Worm (Caenorhabditis elegans): ENCODE measurements around the gene fbxb-25.

DNA sequence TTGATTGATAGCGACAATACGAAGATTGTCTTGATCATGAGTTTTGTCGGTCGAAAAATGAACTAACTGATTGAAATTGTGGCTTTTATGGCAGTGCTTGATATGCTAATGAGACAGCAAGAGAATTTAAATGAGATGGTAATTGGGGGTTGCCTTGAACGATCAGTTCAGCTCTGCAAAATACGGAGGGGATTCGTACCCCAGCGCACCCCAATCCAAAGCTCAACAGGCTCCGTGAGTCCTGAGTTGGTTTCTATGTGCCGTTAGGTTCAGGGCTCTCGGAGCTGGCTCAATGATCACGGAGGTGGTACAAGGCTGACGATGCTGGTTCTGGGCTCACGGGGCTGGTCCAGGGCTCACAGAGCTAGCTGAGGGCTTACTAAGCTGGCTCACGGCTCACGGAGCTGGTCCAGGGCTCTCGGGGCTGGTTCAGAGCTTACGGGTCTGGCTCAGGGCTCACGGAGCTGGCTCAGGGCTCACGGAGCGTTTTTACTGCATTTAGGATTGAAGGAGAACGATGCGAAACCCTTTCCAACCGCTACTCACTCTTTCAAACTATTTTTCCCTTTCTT lies 39.0 kb upstream of the fbxb-25 start, which contains the start of gene ZC204.6:
- TF ChIP-seq pha-4 (tag; optimal IDR thresholded peaks at IDR 0.05): no peak
- TF ChIP-seq tbx-8 (GFP tag; optimal IDR thresholded peaks at IDR 0.05): no peak
- TF ChIP-seq lin-13 (tag; optimal IDR thresholded peaks at IDR 0.05): no peak
- no peak for TF ChIP-seq nhr-28 (tag; optimal IDR thresholded peaks at IDR 0.05)
- no peak for TF ChIP-seq zip-8 (tag; optimal IDR thresholded peaks at IDR 0.05)
- TF ChIP-seq ces-1 (GFP tag; optimal IDR thresholded peaks at IDR 0.05): no peak
